Worm (Caenorhabditis elegans) whole organism, L2 larva: ENCODE measurements around the gene K08D12.8.

Experiments
- C34F6.9 ChIP-seq: fragments of 150-350 bp; optimal IDR thresholded peaks from 2 replicates; lab custom pipeline; 2014; ENCODE audit warnings: missing biosample characterization, missing genetic modification characterization
- F13H6.1 ChIP-seq: sonication (generic microtip); optimal IDR thresholded peaks from 2 replicates; lab custom pipeline; 2016; ENCODE audit warnings: missing genetic modification characterization, missing compliant biosample characterization
- R02D3.7 ChIP-seq: fragments of 150-350 bp; optimal IDR thresholded peaks from 2 replicates; lab custom pipeline; 2014; ENCODE audit warnings: missing biosample characterization, missing genetic modification characterization
- ZK546.5 ChIP-seq: sonication (generic microtip); optimal IDR thresholded peaks from 2 replicates; lab custom pipeline; 2017; ENCODE audit warnings: missing biosample characterization, missing genetic modification characterization
- blmp-1 ChIP-seq: sonication (generic microtip); optimal IDR thresholded peaks from 2 replicates; lab custom pipeline; 2017; ENCODE audit warnings: missing genetic modification characterization, mild to moderate bottlenecking, missing compliant biosample characterization, antibody characterized with exemption, moderate library complexity; ENCODE audit not compliant: insufficient read depth
- crh-2 ChIP-seq: sonication (generic microtip); optimal IDR thresholded peaks from 2 replicates; lab custom pipeline; 2017; ENCODE audit warnings: missing biosample characterization, missing genetic modification characterization
- elt-1 ChIP-seq: fragments of 150-350 bp; optimal IDR thresholded peaks from 2 replicates; lab custom pipeline; 2014; ENCODE audit warnings: missing biosample characterization, missing genetic modification characterization
- fos-1 ChIP-seq: fragments of 150-350 bp; optimal IDR thresholded peaks from 2 replicates; lab custom pipeline; 2014; ENCODE audit warnings: missing biosample characterization, missing genetic modification characterization
- gmeb-1 ChIP-seq: fragments of 150-350 bp; optimal IDR thresholded peaks from 2 replicates; lab custom pipeline; 2014; ENCODE audit warnings: missing biosample characterization, missing genetic modification characterization
- lin-11 ChIP-seq: fragments of 150-350 bp; sonication (generic microtip); optimal IDR thresholded peaks from 2 replicates; lab custom pipeline; 2014; ENCODE audit warnings: missing biosample characterization, missing genetic modification characterization, inconsistent platforms, mixed read lengths
- lin-13 ChIP-seq: fragments of 150-350 bp; optimal IDR thresholded peaks from 2 replicates; lab custom pipeline; 2014; ENCODE audit warnings: missing biosample characterization, missing genetic modification reagents, missing genetic modification characterization
- lin-39 ChIP-seq: fragments of 150-350 bp; optimal IDR thresholded peaks from 2 replicates; lab custom pipeline; 2014; ENCODE audit warnings: missing biosample characterization, missing genetic modification reagents, missing genetic modification characterization
- lsy-2 ChIP-seq, 2 experiments: fragments of 150-350 bp in 1 of 2; sonication (generic microtip) in 1 of 2; optimal IDR thresholded peaks; 2 replicates each; lab custom pipeline; 2014 to 2017; ENCODE audit warnings: missing biosample characterization in 2 of 2, missing genetic modification characterization in 2 of 2
- mab-5 ChIP-seq: fragments of 150-350 bp; optimal IDR thresholded peaks from 2 replicates; lab custom pipeline; 2014; ENCODE audit warnings: missing biosample characterization, missing genetic modification characterization
- mbf-1 ChIP-seq: sonication (generic microtip); optimal IDR thresholded peaks from 2 replicates; lab custom pipeline; 2017; ENCODE audit warnings: missing biosample characterization, missing genetic modification characterization
- nhr-10 ChIP-seq: sonication (generic microtip); optimal IDR thresholded peaks from 2 replicates; lab custom pipeline; 2017; ENCODE audit warnings: missing biosample characterization, missing genetic modification characterization
- nhr-11 ChIP-seq: fragments of 150-350 bp; optimal IDR thresholded peaks from 2 replicates; lab custom pipeline; 2014; ENCODE audit warnings: missing biosample characterization, missing genetic modification characterization
- nhr-12 ChIP-seq: fragments of 150-350 bp; optimal IDR thresholded peaks from 2 replicates; lab custom pipeline; 2014; ENCODE audit warnings: missing biosample characterization, missing genetic modification characterization
- nhr-129 ChIP-seq: fragments of 150-350 bp; optimal IDR thresholded peaks from 2 replicates; lab custom pipeline; 2014; ENCODE audit warnings: missing biosample characterization, missing genetic modification characterization
- nhr-23 ChIP-seq: fragments of 150-350 bp; optimal IDR thresholded peaks from 2 replicates; lab custom pipeline; 2014; ENCODE audit warnings: missing biosample characterization, missing genetic modification reagents, missing genetic modification characterization
- nhr-25 ChIP-seq: fragments of 150-350 bp; sonication (generic microtip); optimal IDR thresholded peaks from 3 replicates; lab custom pipeline; 2014; ENCODE audit warnings: missing biosample characterization, missing genetic modification characterization
- peb-1 ChIP-seq: fragments of 150-350 bp; optimal IDR thresholded peaks from 2 replicates; lab custom pipeline; 2014; ENCODE audit warnings: missing biosample characterization, missing genetic modification characterization
- skn-1 ChIP-seq: sonication (generic microtip); optimal IDR thresholded peaks from 2 replicates; lab custom pipeline; 2017; ENCODE audit warnings: missing biosample characterization, missing genetic modification characterization
- sma-3 ChIP-seq: sonication (generic microtip); optimal IDR thresholded peaks from 2 replicates; lab custom pipeline; 2016; ENCODE audit warnings: missing genetic modification reagents, missing genetic modification characterization, missing compliant biosample characterization
- sma-9 ChIP-seq, 2 experiments: fragments of 150-350 bp in 1 of 2; sonication (generic microtip) in 1 of 2; optimal IDR thresholded peaks; 2 replicates each; lab custom pipeline; 2014 to 2016; ENCODE audit warnings: missing genetic modification characterization in 2 of 2, mild to moderate bottlenecking in 1 of 2, missing biosample characterization in 1 of 2, missing compliant biosample characterization in 1 of 2, missing genetic modification reagents in 1 of 2, moderate library complexity in 1 of 2
- snpc-4 ChIP-seq: fragments of 150-350 bp; optimal IDR thresholded peaks from 2 replicates; lab custom pipeline; 2014; ENCODE audit warnings: missing biosample characterization, missing genetic modification characterization
- unc-55 ChIP-seq: fragments of 150-350 bp; sonication (generic microtip); optimal IDR thresholded peaks from 3 replicates; lab custom pipeline; 2014; ENCODE audit warnings: missing biosample characterization, missing genetic modification reagents, missing genetic modification characterization
- unc-62 ChIP-seq: fragments of 150-350 bp; optimal IDR thresholded peaks from 2 replicates; lab custom pipeline; 2014; ENCODE audit warnings: missing biosample characterization, missing genetic modification reagents, missing genetic modification characterization
- zag-1 ChIP-seq: fragments of 150-350 bp; optimal IDR thresholded peaks from 2 replicates; lab custom pipeline; 2014; ENCODE audit warnings: missing biosample characterization, missing genetic modification characterization
- ztf-11 ChIP-seq: sonication (generic microtip); optimal IDR thresholded peaks from 2 replicates; lab custom pipeline; 2017; ENCODE audit warnings: missing biosample characterization, missing genetic modification characterization
- ztf-4 ChIP-seq: fragments of 150-350 bp; optimal IDR thresholded peaks from 2 replicates; lab custom pipeline; 2014; ENCODE audit warnings: missing biosample characterization, missing genetic modification characterization

K08D12.8 gene

ce11 chrIV:1727538-1728072 lies 1.6 kb downstream of the K08D12.8 start:
- TF ChIP-seq unc-62 (no peak), lin-39 (tag; lab: Kevin White, UChicago) (no peak), nhr-23 (tag; lab: Kevin White, UChicago) (no peak), sma-9 (GFP tag; optimal IDR thresholded peaks at IDR 0.05; lab: Kevin White, UChicago) (no peak), sma-9 (tag; optimal IDR thresholded peaks at IDR 0.05; lab: Kevin White, UChicago) (no peak), elt-1 (tag; lab: Kevin White, UChicago) (no peak), fos-1 (tag; lab: Kevin White, UChicago) (no peak)

- TF ChIP-seq skn-1 (tag; lab: Kevin White, UChicago) (no peak), lin-11 (tag; lab: Kevin White, UChicago) (peak; percentile 21), gmeb-1 (tag; lab: Kevin White, UChicago) (peak; percentile 87), nhr-11 (no peak), lin-13 (GFP tag; lab: Kevin White, UChicago) (peak; percentile 33), fos-1 (tag; lab: Kevin White, UChicago) (peak; percentile 73), F13H6.1 (tag; lab: Kevin White, UChicago) (peak; percentile 18), nhr-25 (tag; lab: Kevin White, UChicago) (peak; percentile 46), sma-3 (GFP tag; lab: Kevin White, UChicago) (peak; percentile 40), crh-2 (tag; lab: Kevin White, UChicago) (peak; percentile 15), snpc-4 (tag; lab: Kevin White, UChicago) (no peak), C34F6.9 (tag; lab: Kevin White, UChicago) (peak; percentile 38), lsy-2 (tag; optimal IDR thresholded peaks at IDR 0.05; lab: Kevin White, UChicago) (peak in 1 of 2 experiments; percentile 39), unc-55 (GFP tag; lab: Kevin White, UChicago) (peak; percentile 67)
Observed at ce11 chrIV:1738324-1738730, 12.3 kb downstream of the K08D12.8 start.

ce11 chrIV:1738892-1739291 lies 12.9 kb downstream of the K08D12.8 start:
- TF ChIP-seq nhr-23 (tag; lab: Kevin White, UChicago) (no peak), ztf-4 (tag; lab: Kevin White, UChicago) (peak; percentile 9), F13H6.1 (tag; lab: Kevin White, UChicago) (no peak), fos-1 (tag; lab: Kevin White, UChicago) (no peak), sma-9 (GFP tag; optimal IDR thresholded peaks at IDR 0.05; lab: Kevin White, UChicago) (peak; percentile 2), sma-9 (tag; optimal IDR thresholded peaks at IDR 0.05; lab: Kevin White, UChicago) (no peak), C34F6.9 (tag; lab: Kevin White, UChicago) (peak; percentile 5)

- no peak for TF ChIP-seq mab-5
- TF ChIP-seq zag-1 (tag; lab: Kevin White, UChicago) = no peak
- no peak for TF ChIP-seq peb-1
- no peak for TF ChIP-seq nhr-11
- no peak for TF ChIP-seq ztf-11 (tag; lab: Kevin White, UChicago)
- no peak for TF ChIP-seq lin-13 (GFP tag; lab: Kevin White, UChicago)
- no peak for TF ChIP-seq nhr-129 (tag; lab: Kevin White, UChicago)
- no peak for TF ChIP-seq nhr-12 (tag; lab: Kevin White, UChicago)
- no peak for TF ChIP-seq gmeb-1 (tag; lab: Kevin White, UChicago)
- no peak for TF ChIP-seq mbf-1 (tag; lab: Kevin White, UChicago)
- TF ChIP-seq blmp-1 (tag; lab: Kevin White, UChicago) = no peak
- no peak for TF ChIP-seq skn-1 (tag; lab: Kevin White, UChicago)
- no peak for TF ChIP-seq lin-39 (tag; lab: Kevin White, UChicago)
- TF ChIP-seq ZK546.5 = no peak
- no peak for TF ChIP-seq R02D3.7
- no peak for TF ChIP-seq nhr-10
- TF ChIP-seq lsy-2 (tag; optimal IDR thresholded peaks at IDR 0.05; lab: Kevin White, UChicago) = no peak
- TF ChIP-seq nhr-23 (tag; lab: Kevin White, UChicago) = no peak
- no peak for TF ChIP-seq unc-55 (GFP tag; lab: Kevin White, UChicago)
Observed at ce11 chrIV:1739366-1740104, 13.5 kb downstream of the K08D12.8 start.
